Worm (Caenorhabditis elegans) whole organism, L2 larva: ENCODE measurements around the gene phlp-2.

Experiments
- aly-2 ChIP-seq: fragments of 150-350 bp; optimal IDR thresholded peaks from 2 replicates; lab custom pipeline; 2014; ENCODE audit warnings: missing biosample characterization, missing genetic modification characterization
- ama-1 ChIP-seq: fragments of 150-350 bp; optimal IDR thresholded peaks from 2 replicates; lab custom pipeline; 2018; ENCODE audit warnings: inconsistent platforms
- blmp-1 ChIP-seq: sonication (generic microtip); optimal IDR thresholded peaks from 2 replicates; lab custom pipeline; 2017; ENCODE audit warnings: missing genetic modification characterization, mild to moderate bottlenecking, missing compliant biosample characterization, antibody characterized with exemption, moderate library complexity; ENCODE audit not compliant: insufficient read depth
- ceh-16 ChIP-seq: fragments of 150-350 bp; optimal IDR thresholded peaks from 2 replicates; lab custom pipeline; 2014; ENCODE audit warnings: missing biosample characterization, missing genetic modification characterization
- crh-2 ChIP-seq: sonication (generic microtip); optimal IDR thresholded peaks from 2 replicates; lab custom pipeline; 2017; ENCODE audit warnings: missing biosample characterization, missing genetic modification characterization
- elt-1 ChIP-seq: fragments of 150-350 bp; optimal IDR thresholded peaks from 2 replicates; lab custom pipeline; 2014; ENCODE audit warnings: missing biosample characterization, missing genetic modification characterization
- lin-39 ChIP-seq: fragments of 150-350 bp; optimal IDR thresholded peaks from 2 replicates; lab custom pipeline; 2014; ENCODE audit warnings: missing biosample characterization, missing genetic modification reagents, missing genetic modification characterization
- lsy-2 ChIP-seq, 2 experiments: fragments of 150-350 bp in 1 of 2; sonication (generic microtip) in 1 of 2; optimal IDR thresholded peaks; 2 replicates each; lab custom pipeline; 2014 to 2017; ENCODE audit warnings: missing biosample characterization in 2 of 2, missing genetic modification characterization in 2 of 2
- mbf-1 ChIP-seq: sonication (generic microtip); optimal IDR thresholded peaks from 2 replicates; lab custom pipeline; 2017; ENCODE audit warnings: missing biosample characterization, missing genetic modification characterization
- nhr-129 ChIP-seq: fragments of 150-350 bp; optimal IDR thresholded peaks from 2 replicates; lab custom pipeline; 2014; ENCODE audit warnings: missing biosample characterization, missing genetic modification characterization
- nhr-21 ChIP-seq: fragments of 150-350 bp; optimal IDR thresholded peaks from 2 replicates; lab custom pipeline; 2014; ENCODE audit warnings: missing biosample characterization, missing genetic modification characterization
- nhr-25 ChIP-seq: fragments of 150-350 bp; sonication (generic microtip); optimal IDR thresholded peaks from 3 replicates; lab custom pipeline; 2014; ENCODE audit warnings: missing biosample characterization, missing genetic modification characterization
- peb-1 ChIP-seq: fragments of 150-350 bp; optimal IDR thresholded peaks from 2 replicates; lab custom pipeline; 2014; ENCODE audit warnings: missing biosample characterization, missing genetic modification characterization
- skn-1 ChIP-seq: sonication (generic microtip); optimal IDR thresholded peaks from 2 replicates; lab custom pipeline; 2017; ENCODE audit warnings: missing biosample characterization, missing genetic modification characterization
- unc-39 ChIP-seq: fragments of 150-350 bp; optimal IDR thresholded peaks from 2 replicates; lab custom pipeline; 2014; ENCODE audit warnings: missing biosample characterization, missing genetic modification characterization
- ztf-1 ChIP-seq: fragments of 200-800 bp; sonication (Bioruptor generic); conservative IDR thresholded peaks from 2 replicates; pipeline ENCODE4 v1.3.6; 2022; ENCODE audit warnings: missing genetic modification characterization, missing compliant biosample characterization
- ztf-4 ChIP-seq: fragments of 150-350 bp; optimal IDR thresholded peaks from 2 replicates; lab custom pipeline; 2014; ENCODE audit warnings: missing biosample characterization, missing genetic modification characterization

The phlp-2 gene

DNA sequence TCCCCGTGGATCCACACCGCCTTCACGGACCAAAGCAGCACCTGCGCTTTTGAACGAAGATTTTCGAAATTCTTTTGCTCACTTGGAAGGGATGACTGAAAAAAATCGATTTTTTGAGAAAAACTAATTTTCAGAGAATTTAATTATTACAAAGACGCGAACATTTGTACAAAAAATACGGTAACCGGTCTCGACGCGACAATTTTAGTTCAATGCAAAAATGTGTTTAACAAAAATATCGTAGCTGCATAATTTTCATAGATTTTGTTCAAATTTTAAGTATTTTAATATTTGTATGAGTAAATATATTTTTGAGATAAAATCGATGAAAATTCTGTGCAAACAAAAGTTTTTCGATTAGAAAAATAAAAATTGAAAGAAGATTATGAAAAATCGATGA lies 53.8 kb downstream of the phlp-2 start, which contains the start of gene T08A11.1:
T08A11.1 (minus strand) TSS at position 101 of the 400 bp plus-strand sequence.
- TF ChIP-seq skn-1 (tag; lab: Kevin White, UChicago): no peak
- no peak for TF ChIP-seq ceh-16 (tag; lab: Kevin White, UChicago)
- no peak for TF ChIP-seq lin-39 (tag; lab: Kevin White, UChicago)
- TF ChIP-seq elt-1: no peak
- no peak for TF ChIP-seq mbf-1 (tag; lab: Kevin White, UChicago)
- no peak for TF ChIP-seq lsy-2 (tag; optimal IDR thresholded peaks at IDR 0.05; lab: Kevin White, UChicago)
- no peak for TF ChIP-seq ztf-4 (tag; lab: Kevin White, UChicago)
- no peak for TF ChIP-seq nhr-21 (tag; lab: Kevin White, UChicago)
- no peak for TF ChIP-seq blmp-1 (tag; lab: Kevin White, UChicago)
- no peak for TF ChIP-seq ztf-1
- TF ChIP-seq ama-1 (lab: Kevin White, UChicago): no peak
- TF ChIP-seq unc-39: no peak

DNA sequence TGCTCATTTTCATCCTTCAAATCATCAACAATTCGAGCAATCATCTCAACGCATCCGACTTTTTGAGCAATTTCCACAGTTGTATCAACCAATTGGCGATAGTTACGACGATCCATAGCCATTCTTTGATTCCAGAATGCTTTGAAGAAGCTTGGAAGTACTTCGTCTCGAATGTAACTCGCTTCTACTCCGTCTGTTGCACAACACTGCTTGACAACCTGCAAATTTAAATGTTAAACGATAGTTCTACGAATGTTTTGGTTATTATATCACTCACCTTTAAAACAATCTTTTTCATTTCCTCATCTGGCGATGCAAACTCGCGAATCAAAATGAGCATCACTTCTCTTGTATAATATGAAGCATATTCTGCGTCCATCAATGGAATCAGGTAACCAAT lies 56.6 kb downstream of the phlp-2 start:
- TF ChIP-seq nhr-25 (tag; lab: Kevin White, UChicago) (no peak), ztf-4 (tag; lab: Kevin White, UChicago) (no peak), peb-1 (tag; lab: Kevin White, UChicago) (no peak), ztf-1 (no peak), aly-2 (tag; lab: Kevin White, UChicago) (no peak), nhr-129 (tag; lab: Kevin White, UChicago) (no peak), crh-2 (tag; lab: Kevin White, UChicago) (no peak)
